Worm (Caenorhabditis elegans) whole organism, L3 larva: ENCODE measurements around the gene ten-1.

Experiments used
- ama-1 ChIP-seq: fragments of 150-350 bp; optimal IDR thresholded peaks from 2 replicates; lab custom pipeline; 2018
- elt-1 ChIP-seq: fragments of 150-350 bp; optimal IDR thresholded peaks from 2 replicates; lab custom pipeline; 2014; ENCODE audit warnings: missing biosample characterization, missing genetic modification characterization
- hmg-11 ChIP-seq: sonication (generic microtip); optimal IDR thresholded peaks from 2 replicates; lab custom pipeline; 2016; ENCODE audit warnings: missing genetic modification characterization, missing compliant biosample characterization
- lin-39 ChIP-seq: fragments of 150-350 bp; optimal IDR thresholded peaks from 2 replicates; lab custom pipeline; 2018; ENCODE audit warnings: missing biosample characterization, missing genetic modification reagents, missing genetic modification characterization
- nfya-1 ChIP-seq: sonication (generic microtip); optimal IDR thresholded peaks from 2 replicates; lab custom pipeline; 2017; ENCODE audit warnings: missing genetic modification characterization, mild to moderate bottlenecking, missing compliant biosample characterization, antibody characterized with exemption, moderate library complexity; ENCODE audit not compliant: insufficient read depth
- nhr-11 ChIP-seq: fragments of 150-350 bp; optimal IDR thresholded peaks from 2 replicates; lab custom pipeline; 2014; ENCODE audit warnings: missing biosample characterization, missing genetic modification characterization
- nhr-12 ChIP-seq: fragments of 150-350 bp; optimal IDR thresholded peaks from 2 replicates; lab custom pipeline; 2014; ENCODE audit warnings: missing biosample characterization, missing genetic modification characterization
- nhr-237 ChIP-seq: fragments of 150-350 bp; optimal IDR thresholded peaks from 2 replicates; lab custom pipeline; 2014; ENCODE audit warnings: missing biosample characterization, missing genetic modification characterization
- pha-4 ChIP-seq: fragments of 150-350 bp; optimal IDR thresholded peaks from 2 replicates; lab custom pipeline; 2014; ENCODE audit warnings: missing biosample characterization, missing genetic modification reagents, missing genetic modification characterization
- skn-1 ChIP-seq: fragments of 150-350 bp; optimal IDR thresholded peaks from 2 replicates; lab custom pipeline; 2014; ENCODE audit warnings: missing biosample characterization, missing genetic modification characterization
- unc-39 ChIP-seq: sonication (generic microtip); optimal IDR thresholded peaks from 4 replicates; lab custom pipeline; 2017; ENCODE audit warnings: missing biosample characterization, missing genetic modification characterization

DNA sequence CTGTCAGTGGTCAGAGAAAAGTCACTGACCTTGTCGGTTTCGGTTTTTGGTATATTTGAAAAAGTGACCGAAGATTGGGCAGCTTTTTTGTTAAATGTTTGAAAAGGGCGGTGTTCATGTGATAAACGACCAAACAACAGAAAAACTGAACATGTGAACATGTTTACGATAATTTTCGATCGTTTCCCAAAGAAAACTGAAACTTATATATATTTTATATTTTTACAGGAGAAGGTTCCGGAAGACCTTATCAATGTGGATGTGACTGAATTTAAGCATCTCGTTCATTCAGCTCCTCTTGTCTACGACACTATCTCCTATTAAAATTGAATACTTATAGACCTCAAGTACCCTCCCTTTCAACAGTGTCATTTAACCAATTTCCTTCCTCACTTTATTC, 21.1 kb upstream of the ten-1 start:
- no peak for TF ChIP-seq lin-39 (tag; lab: Kevin White, UChicago)
- TF ChIP-seq elt-1 (tag; lab: Kevin White, UChicago): no peak
- TF ChIP-seq hmg-11: no peak
- TF ChIP-seq nhr-237 (tag; lab: Kevin White, UChicago): no peak
- TF ChIP-seq nhr-12 (tag; lab: Kevin White, UChicago): no peak
- no peak for TF ChIP-seq nhr-11 (tag; lab: Kevin White, UChicago)
- no peak for TF ChIP-seq nfya-1 (tag; lab: Kevin White, UChicago)
- TF ChIP-seq unc-39 (tag; lab: Kevin White, UChicago): no peak
- TF ChIP-seq ama-1 (lab: Kevin White, UChicago): no peak
- no peak for TF ChIP-seq pha-4 (tag; lab: Kevin White, UChicago)
- TF ChIP-seq skn-1 (tag; lab: Kevin White, UChicago): no peak
